Worm (Caenorhabditis elegans) whole organism, L4 larva: ENCODE results near the gene Y80D3A.8.

Experiments used
- F49E8.2 ChIP-seq: sonication (generic microtip); optimal IDR thresholded peaks from 2 replicates; lab custom pipeline; 2016; ENCODE audit warnings: missing compliant biosample characterization, mild to moderate bottlenecking, missing genetic modification characterization, borderline replicate concordance
- daf-12 ChIP-seq: fragments of 150-350 bp; optimal IDR thresholded peaks from 2 replicates; lab custom pipeline; 2014; ENCODE audit warnings: missing biosample characterization, missing genetic modification reagents, missing genetic modification characterization

ce11 chrV:18907519-18907918, 32.9 kb upstream of the Y80D3A.8 start:
- TF ChIP-seq daf-12 (no peak), F49E8.2 (tag; lab: Kevin White, UChicago) (no peak)
